Worm (Caenorhabditis elegans): Measurements from ENCODE around the gene T16G1.18.

DNA sequence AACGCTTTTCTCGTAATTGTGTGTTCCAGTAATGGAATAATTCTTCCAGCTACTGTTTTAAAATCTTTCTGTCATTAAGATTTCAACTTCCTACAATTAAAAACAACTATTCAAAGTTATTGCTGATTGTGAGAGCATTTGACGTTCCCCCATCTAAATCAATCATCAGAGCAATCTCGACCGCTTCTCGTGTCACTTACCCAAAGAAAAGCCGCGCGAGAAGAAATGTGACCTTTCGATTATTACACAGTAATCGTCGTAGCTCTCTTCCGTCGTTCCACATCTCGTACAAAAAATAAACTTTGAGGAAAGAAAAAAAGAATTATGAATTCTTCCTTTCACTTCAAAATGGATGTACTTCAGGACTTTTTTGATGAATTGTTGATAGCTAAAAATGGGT lies 43.7 kb upstream of the T16G1.18 start:
- no peak for TF ChIP-seq F13C5.2 (tag; optimal IDR thresholded peaks at IDR 0.05)
- TF ChIP-seq flt-1 (GFP tag; IDR thresholded peaks at IDR 0.05): no peak
- no peak for TF ChIP-seq ceh-13 (GFP tag; optimal IDR thresholded peaks at IDR 0.05)
- no peak for TF ChIP-seq aly-1 (tag; optimal IDR thresholded peaks at IDR 0.05)
- no peak for TF ChIP-seq scrt-1 (GFP tag; IDR thresholded peaks at IDR 0.05)
- TF ChIP-seq ama-1 (optimal IDR thresholded peaks at IDR 0.05): no peak
- no peak for TF ChIP-seq tbx-37 (GFP tag; conservative IDR thresholded peaks at IDR 0.05)
- TF ChIP-seq ets-7 (tag; optimal IDR thresholded peaks at IDR 0.05): no peak
- TF ChIP-seq tbx-11 (GFP tag; IDR thresholded peaks at IDR 0.05): no peak
- no peak for TF ChIP-seq B0310.2 (tag; optimal IDR thresholded peaks at IDR 0.05)
